Worm (Caenorhabditis elegans): Measurements from ENCODE around the gene Y75B8A.19.

- TF ChIP-seq elt-1 (tag; optimal IDR thresholded peaks at IDR 0.05), result no peak
- no peak for TF ChIP-seq snpc-4 (tag; optimal IDR thresholded peaks at IDR 0.05)
- no peak for TF ChIP-seq F13H6.1 (tag; optimal IDR thresholded peaks at IDR 0.05)
- TF ChIP-seq mab-5 (tag; optimal IDR thresholded peaks at IDR 0.05), result no peak
- TF ChIP-seq fos-1 (tag; optimal IDR thresholded peaks at IDR 0.05), result no peak
- TF ChIP-seq ceh-82 (tag; optimal IDR thresholded peaks at IDR 0.05), result no peak
- TF ChIP-seq nhr-25 (tag; optimal IDR thresholded peaks at IDR 0.05), result no peak
- no peak for TF ChIP-seq lin-39 (tag; optimal IDR thresholded peaks at IDR 0.05)
- no peak for TF ChIP-seq unc-62 (GFP tag; optimal IDR thresholded peaks at IDR 0.05)
- TF ChIP-seq sem-4 (tag; optimal IDR thresholded peaks at IDR 0.05), result no peak
- no peak for TF ChIP-seq peb-1 (tag; optimal IDR thresholded peaks at IDR 0.05)
- TF ChIP-seq nhr-129 (tag; optimal IDR thresholded peaks at IDR 0.05), result no peak
- no peak for TF ChIP-seq skn-1 (tag; optimal IDR thresholded peaks at IDR 0.05)
- no peak for TF ChIP-seq ztf-11 (tag; optimal IDR thresholded peaks at IDR 0.05)
Measured at ce11 chrIII:12205271-12205670, 21.2 kb upstream of the Y75B8A.19 start.

Measured in whole organism, L2 larva.